Fruit fly (Drosophila melanogaster) whole organism, wandering third instar larva: Measurements from ENCODE around the gene CG33169.

Experiments used
- Abd-B ChIP-seq: fragments of >200 bp; optimal IDR thresholded peaks from 2 replicates; lab custom pipeline; 2017; ENCODE audit warnings: missing biosample characterization, missing genetic modification characterization
- CG32264 ChIP-seq: fragments of 200-800 bp; sonication (Bioruptor generic); optimal IDR thresholded peaks from 2 replicates; lab custom pipeline; 2016; ENCODE audit warnings: missing biosample characterization, missing genetic modification characterization
- CG9705 ChIP-seq: fragments of 200-800 bp; sonication (Bioruptor generic); optimal IDR thresholded peaks from 2 replicates; lab custom pipeline; 2018; ENCODE audit warnings: missing biosample characterization, mild to moderate bottlenecking, missing genetic modification characterization
- Dfd ChIP-seq: fragments of >200 bp; optimal IDR thresholded peaks from 2 replicates; lab custom pipeline; 2017; ENCODE audit warnings: missing biosample characterization, missing genetic modification characterization
- Dif ChIP-seq: fragments of 200-275, 200-300 bp; sonication (Bioruptor generic); optimal IDR thresholded peaks from 2 replicates; lab custom pipeline; 2018; ENCODE audit warnings: missing biosample characterization, missing genetic modification characterization; ENCODE audit not compliant: partially characterized antibody
- GATAd ChIP-seq: sonication (Bioruptor generic); optimal IDR thresholded peaks from 2 replicates; lab custom pipeline; 2016; ENCODE audit warnings: missing biosample characterization, missing genetic modification characterization
- HLH106 ChIP-seq: fragments of 200-800 bp; optimal IDR thresholded peaks from 3 replicates; lab custom pipeline; 2019; ENCODE audit warnings: missing biosample characterization, mild to moderate bottlenecking, missing genetic modification characterization, moderate library complexity
- Hnf4 ChIP-seq: fragments of 200-800 bp; sonication (Bioruptor generic); optimal IDR thresholded peaks from 2 replicates; lab custom pipeline; 2016; ENCODE audit warnings: missing biosample characterization, mild to moderate bottlenecking, missing genetic modification characterization
- Hr78 ChIP-seq: fragments of >200 bp; optimal IDR thresholded peaks from 2 replicates; lab custom pipeline; 2017; ENCODE audit warnings: missing biosample characterization, missing genetic modification characterization
- Hr83 ChIP-seq: fragments of 200-300 bp; sonication (Bioruptor generic); optimal IDR thresholded peaks from 2 replicates; lab custom pipeline; 2016; ENCODE audit warnings: missing biosample characterization, mild to moderate bottlenecking, missing genetic modification characterization, moderate library complexity; ENCODE audit not compliant: poor library complexity, severe bottlenecking
- Jra ChIP-seq: sonication (Bioruptor generic); optimal IDR thresholded peaks from 2 replicates; lab custom pipeline; 2016; ENCODE audit warnings: missing biosample characterization, missing genetic modification characterization
- Mio ChIP-seq: sonication (Bioruptor generic); optimal IDR thresholded peaks from 2 replicates; lab custom pipeline; 2016; ENCODE audit warnings: missing biosample characterization, missing genetic modification characterization
- N ChIP-seq: fragments of >200 bp; optimal IDR thresholded peaks from 2 replicates; lab custom pipeline; 2018; ENCODE audit warnings: missing biosample characterization, missing external identifiers, missing genetic modification characterization
- OdsH ChIP-seq: fragments of 200-800 bp; sonication (Bioruptor generic); optimal IDR thresholded peaks from 2 replicates; lab custom pipeline; 2016; ENCODE audit warnings: missing biosample characterization, mild to moderate bottlenecking, missing genetic modification characterization
- Rel ChIP-seq, 2 experiments: fragments of 200-800 bp; sonication (Bioruptor generic) in 1 of 2; optimal IDR thresholded peaks; 2 replicates in 1 of 2; 3 replicates in 1 of 2; lab custom pipeline; 2016 to 2019; ENCODE audit warnings: mild to moderate bottlenecking in 2 of 2, missing biosample characterization in 2 of 2, missing genetic modification characterization in 2 of 2, moderate library complexity in 1 of 2
- Sp1 ChIP-seq: fragments of 200-800 bp; sonication (Bioruptor generic); optimal IDR thresholded peaks from 3 replicates; lab custom pipeline; 2019; ENCODE audit warnings: missing biosample characterization, mild to moderate bottlenecking, missing genetic modification characterization, moderate library complexity
- Vsx2 ChIP-seq: fragments of 200-300, 225-300 bp; sonication (Bioruptor generic); optimal IDR thresholded peaks from 2 replicates; lab custom pipeline; 2018; ENCODE audit warnings: missing biosample characterization, missing genetic modification characterization; ENCODE audit not compliant: partially characterized antibody
- br ChIP-seq: fragments of 200-800 bp; sonication (Bioruptor generic); optimal IDR thresholded peaks from 2 replicates; lab custom pipeline; 2016; ENCODE audit warnings: missing biosample characterization, missing genetic modification characterization
- brk ChIP-seq: fragments of 200-800 bp; sonication (Bioruptor generic); optimal IDR thresholded peaks from 2 replicates; lab custom pipeline; 2016; ENCODE audit warnings: missing biosample characterization, mild to moderate bottlenecking, missing genetic modification characterization
- dmrt93B ChIP-seq: fragments of 200-800 bp; sonication (Bioruptor generic); optimal IDR thresholded peaks from 2 replicates; lab custom pipeline; 2018; ENCODE audit warnings: missing biosample characterization, mild to moderate bottlenecking, missing genetic modification characterization
- dsf ChIP-seq: sonication (Bioruptor generic); optimal IDR thresholded peaks from 2 replicates; lab custom pipeline; 2016; ENCODE audit warnings: missing biosample characterization, missing genetic modification characterization, borderline replicate concordance
- ey ChIP-seq: fragments of 200-800 bp; sonication (Bioruptor generic); optimal IDR thresholded peaks from 2 replicates; lab custom pipeline; 2016; ENCODE audit warnings: missing biosample characterization, missing genetic modification characterization
- foxo ChIP-seq, 2 experiments: fragments of 200-800 bp; sonication (Bioruptor generic); optimal IDR thresholded peaks; 2 replicates in 1 of 2; 3 replicates in 1 of 2; lab custom pipeline; 2016 to 2017; ENCODE audit warnings: missing biosample characterization in 2 of 2, missing genetic modification characterization in 2 of 2
- fru ChIP-seq: fragments of 200-800 bp; sonication (Bioruptor generic); optimal IDR thresholded peaks from 3 replicates; lab custom pipeline; 2016; ENCODE audit warnings: missing biosample characterization, mild to moderate bottlenecking, missing genetic modification characterization
- h ChIP-seq: fragments of 200-800 bp; sonication (Bioruptor generic); optimal IDR thresholded peaks from 3 replicates; lab custom pipeline; 2016; ENCODE audit warnings: missing biosample characterization, mild to moderate bottlenecking, missing genetic modification characterization
- jim ChIP-seq: fragments of 175-275, 200-325 bp; sonication (Bioruptor generic); optimal IDR thresholded peaks from 2 replicates; lab custom pipeline; 2016; ENCODE audit warnings: missing biosample characterization, mild to moderate bottlenecking, missing genetic modification characterization
- lola ChIP-seq: fragments of >200 bp; optimal IDR thresholded peaks from 2 replicates; lab custom pipeline; 2017; ENCODE audit warnings: missing biosample characterization, missing genetic modification characterization
- psq ChIP-seq: fragments of 200-800 bp; sonication (Bioruptor generic); optimal IDR thresholded peaks from 3 replicates; lab custom pipeline; 2017; ENCODE audit warnings: missing biosample characterization, mild to moderate bottlenecking, missing genetic modification characterization, moderate library complexity
- sv ChIP-seq: fragments of 200-800 bp; sonication (Bioruptor generic); optimal IDR thresholded peaks from 3 replicates; lab custom pipeline; 2016; ENCODE audit warnings: missing biosample characterization, missing genetic modification characterization
- tai ChIP-seq: sonication (Bioruptor generic); optimal IDR thresholded peaks from 2 replicates; lab custom pipeline; 2016; ENCODE audit warnings: missing biosample characterization, missing genetic modification characterization

CG33169 gene

DNA sequence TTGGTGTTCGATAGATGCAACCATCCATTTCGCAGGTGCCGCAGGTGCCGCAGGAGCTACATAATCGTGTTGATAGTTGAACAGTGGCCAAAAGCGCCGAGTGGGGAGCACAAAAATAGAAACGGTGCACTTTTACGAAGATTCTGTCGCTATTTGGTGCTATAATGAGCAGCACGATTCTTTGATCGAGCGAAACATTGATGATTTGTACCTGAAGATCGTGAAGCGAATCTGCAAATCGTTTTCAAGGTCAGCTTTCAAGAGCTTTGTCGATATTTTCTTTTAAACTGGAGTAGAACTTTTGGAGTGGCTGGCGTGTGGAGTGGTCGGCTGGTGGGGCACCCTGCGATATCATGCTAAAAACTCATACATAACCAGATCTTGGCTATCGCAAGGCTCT, 34.8 kb downstream of the CG33169 start, which contains the start of gene CG11131:
Gene CG11131, plus strand, starts transcription at position 301 of the 400 bp plus-strand sequence.
- no peak for TF ChIP-seq OdsH
- TF ChIP-seq foxo (GFP tag; optimal IDR thresholded peaks at IDR 0.05; lab: Kevin White, UChicago) = no peak
- TF ChIP-seq CG9705 = no peak
- no peak for TF ChIP-seq Hr83 (GFP tag; lab: Kevin White, UChicago)
- TF ChIP-seq Abd-B (GFP tag; lab: Kevin White, UChicago) = no peak
- TF ChIP-seq fru (GFP tag; lab: Kevin White, UChicago) = no peak
- TF ChIP-seq ey (GFP tag; lab: Kevin White, UChicago) = no peak
- no peak for TF ChIP-seq Vsx2 (GFP tag; lab: Kevin White, UChicago)
- TF ChIP-seq sv (GFP tag; lab: Kevin White, UChicago) = no peak
- TF ChIP-seq HLH106 (tag; lab: Kevin White, UChicago) = no peak
- no peak for TF ChIP-seq Dif (GFP tag; lab: Kevin White, UChicago)
- TF ChIP-seq jim (GFP tag; lab: Kevin White, UChicago) = no peak
- TF ChIP-seq N (GFP tag; lab: Kevin White, UChicago) = no peak
- no peak for TF ChIP-seq Jra (GFP tag; lab: Kevin White, UChicago)
- no peak for TF ChIP-seq Sp1 (GFP tag; lab: Kevin White, UChicago)
- TF ChIP-seq lola (GFP tag; lab: Kevin White, UChicago) = no peak
- no peak for TF ChIP-seq Mio
- TF ChIP-seq, all 38 proteins: peak for 0

DNA sequence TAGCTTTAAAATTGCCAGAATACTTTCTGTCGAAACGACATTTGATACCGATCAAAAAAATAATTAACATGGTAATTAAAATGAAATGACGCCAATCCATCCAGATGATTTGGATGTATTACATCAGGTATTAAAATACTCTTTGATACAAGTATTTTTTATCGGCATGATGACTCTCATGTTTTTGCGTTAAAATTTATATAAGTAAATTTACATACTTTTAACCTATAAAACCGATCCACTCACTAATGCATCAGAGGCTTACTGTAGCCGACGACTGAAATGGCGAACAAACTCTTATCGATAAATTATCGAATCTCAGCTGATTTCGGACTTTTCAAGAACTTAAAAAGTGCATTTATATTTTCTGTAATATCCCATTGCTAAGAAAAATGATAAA, 37.9 kb downstream of the CG33169 start, which contains the start of gene BoYb:
Gene BoYb, plus strand, starts transcription at position 301 of the 400 bp plus-strand sequence.
- TF ChIP-seq Mio (no peak), jim (GFP tag; lab: Kevin White, UChicago) (no peak), CG32264 (no peak), brk (GFP tag; lab: Kevin White, UChicago) (no peak), Hr83 (GFP tag; lab: Kevin White, UChicago) (no peak), dmrt93B (GFP tag; lab: Kevin White, UChicago) (no peak), CG9705 (no peak), tai (GFP tag; lab: Kevin White, UChicago) (no peak), Vsx2 (GFP tag; lab: Kevin White, UChicago) (no peak), dsf (GFP tag; lab: Kevin White, UChicago) (no peak), Dif (GFP tag; lab: Kevin White, UChicago) (no peak), Dfd (no peak), Hnf4 (GFP tag; lab: Kevin White, UChicago) (no peak)

DNA sequence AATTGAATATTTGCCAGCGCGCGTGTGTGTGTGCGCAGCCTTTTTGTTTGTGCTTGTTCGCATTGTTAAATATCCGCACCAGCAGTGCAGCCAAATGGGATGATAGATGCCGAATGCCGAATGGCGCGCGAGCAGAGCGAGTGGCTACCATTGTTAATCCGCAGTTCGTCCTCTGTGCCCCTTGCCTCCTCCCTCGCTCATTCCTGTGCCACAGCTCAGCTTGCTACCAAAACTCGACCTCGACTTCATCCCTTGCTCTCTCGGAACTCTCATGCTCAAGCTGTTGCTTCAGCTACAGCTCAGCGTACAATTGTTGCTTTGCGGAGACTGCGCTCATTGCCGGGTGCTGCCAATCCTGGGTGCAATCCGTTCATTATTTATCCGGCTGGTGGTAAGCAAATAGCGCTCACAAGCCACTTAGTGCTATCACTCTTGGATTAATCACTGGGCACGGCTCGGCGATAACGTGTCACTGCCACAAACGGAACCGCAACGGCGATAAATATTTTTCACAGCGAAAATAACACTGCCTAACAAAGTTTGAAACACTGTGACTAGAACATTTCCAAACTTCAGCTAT, 45.8 kb downstream of the CG33169 start:
- TF ChIP-seq N (GFP tag; lab: Kevin White, UChicago) (no peak), psq (GFP tag; lab: Kevin White, UChicago) (no peak), Rel (GFP tag; optimal IDR thresholded peaks at IDR 0.05; lab: Kevin White, UChicago) (no peak), Rel (tag; optimal IDR thresholded peaks at IDR 0.05; lab: Kevin White, UChicago) (no peak), jim (GFP tag; lab: Kevin White, UChicago) (no peak), lola (GFP tag; lab: Kevin White, UChicago) (no peak), Jra (GFP tag; lab: Kevin White, UChicago) (no peak), Hr78 (GFP tag; lab: Kevin White, UChicago) (no peak), Abd-B (GFP tag; lab: Kevin White, UChicago) (no peak), Sp1 (GFP tag; lab: Kevin White, UChicago) (no peak), CG32264 (no peak), h (GFP tag; lab: Kevin White, UChicago) (no peak), ey (GFP tag; lab: Kevin White, UChicago) (no peak), Mio (no peak), Vsx2 (GFP tag; lab: Kevin White, UChicago) (no peak), Hr83 (GFP tag; lab: Kevin White, UChicago) (no peak), br (no peak), GATAd (no peak), brk (GFP tag; lab: Kevin White, UChicago) (no peak), fru (GFP tag; lab: Kevin White, UChicago) (no peak), tai (GFP tag; lab: Kevin White, UChicago) (no peak)
- TF ChIP-seq, all 38 proteins: peak for 0
